Fruit fly (Drosophila melanogaster) whole organism, embryonic: ENCODE results near the gene CG16985.

Experiments
- Adf1 ChIP-seq: fragments of 200-800 bp; sonication (Bioruptor generic); IDR thresholded peaks from 2 replicates; pipeline ENCODE4 v1.3.6; 2022; ENCODE audit warnings: missing biosample characterization, missing genetic modification characterization
- CG11695 ChIP-seq: fragments of 200-800 bp; sonication (Bioruptor generic); IDR thresholded peaks from 3 replicates; pipeline ENCODE4 v1.3.6; 2022; ENCODE audit warnings: missing biosample characterization, missing genetic modification characterization
- CG1832 ChIP-seq: fragments of 200-800 bp; sonication (Bioruptor generic); optimal IDR thresholded peaks from 2 replicates; lab custom pipeline; 2017; ENCODE audit warnings: missing biosample characterization, mild to moderate bottlenecking, missing genetic modification characterization, inconsistent platforms
- CG2129 ChIP-seq: fragments of 200-800 bp; sonication (Bioruptor generic); IDR thresholded peaks from 2 replicates; pipeline ENCODE4 v1.3.6; 2022; ENCODE audit warnings: missing biosample characterization, missing genetic modification characterization; ENCODE audit not compliant: partially characterized antibody
- CG2712 ChIP-seq: fragments of 200-800 bp; optimal IDR thresholded peaks from 3 replicates; lab custom pipeline; 2019; ENCODE audit warnings: missing biosample characterization, mild to moderate bottlenecking, missing genetic modification characterization, moderate library complexity
- CG3065 ChIP-seq: fragments of 200-800 bp; sonication (Bioruptor generic); optimal IDR thresholded peaks from 2 replicates; lab custom pipeline; 2016; ENCODE audit warnings: missing biosample characterization, missing genetic modification characterization
- CG31388 ChIP-seq: fragments of 200-800 bp; sonication (Bioruptor generic); optimal IDR thresholded peaks from 2 replicates; lab custom pipeline; 2016; ENCODE audit warnings: missing biosample characterization, missing genetic modification characterization
- CG32767 ChIP-seq: fragments of 200-800 bp; sonication (Bioruptor generic); IDR thresholded peaks from 2 replicates; pipeline ENCODE4 v1.3.6; 2022; ENCODE audit warnings: missing biosample characterization, missing genetic modification characterization
- CG3726 ChIP-seq: fragments of 200-800 bp; sonication (Bioruptor generic); IDR thresholded peaks from 3 replicates; pipeline ENCODE4, ENCODE4 v1.3.6; 2022; ENCODE audit warnings: missing biosample characterization, missing genetic modification characterization
- CG4617 ChIP-seq: fragments of 200-800 bp; sonication (Bioruptor generic); optimal IDR thresholded peaks from 3 replicates; lab custom pipeline; 2016; ENCODE audit warnings: missing biosample characterization, missing genetic modification characterization, borderline replicate concordance
- CG4730 ChIP-seq: fragments of 200-800 bp; sonication (Bioruptor generic); IDR thresholded peaks from 2 replicates; pipeline ENCODE4 v1.3.6; 2022; ENCODE audit warnings: missing biosample characterization, missing genetic modification characterization
- CG4820 ChIP-seq: fragments of 200-800 bp; sonication (Bioruptor generic); optimal IDR thresholded peaks from 3 replicates; lab custom pipeline; 2016; ENCODE audit warnings: missing biosample characterization, missing genetic modification characterization
- CG5245 ChIP-seq: fragments of 200-800 bp; sonication (Bioruptor generic); optimal IDR thresholded peaks from 3 replicates; lab custom pipeline; 2016; ENCODE audit warnings: missing biosample characterization, missing genetic modification characterization
- CG7839 ChIP-seq: fragments of 200-800 bp; sonication (Bioruptor generic); optimal IDR thresholded peaks from 3 replicates; lab custom pipeline; 2018; ENCODE audit warnings: missing biosample characterization, mild to moderate bottlenecking, missing genetic modification characterization, moderate library complexity
- CG8388 ChIP-seq: fragments of 200-800 bp; sonication (Bioruptor generic); optimal IDR thresholded peaks from 2 replicates; lab custom pipeline; 2019; ENCODE audit warnings: missing biosample characterization, mild to moderate bottlenecking, missing genetic modification characterization, moderate library complexity
- CG9797 ChIP-seq: fragments of 200-800 bp; sonication (Bioruptor generic); optimal IDR thresholded peaks from 3 replicates; lab custom pipeline; 2018; ENCODE audit warnings: missing biosample characterization, mild to moderate bottlenecking, missing genetic modification characterization
- CoRest ChIP-seq: fragments of 200-800 bp; sonication (Bioruptor generic); optimal IDR thresholded peaks from 3 replicates; lab custom pipeline; 2018; ENCODE audit warnings: missing biosample characterization, mild to moderate bottlenecking, missing genetic modification characterization, moderate library complexity
- Dll ChIP-seq: fragments of 200-800 bp; sonication (Bioruptor generic); IDR thresholded peaks from 4 replicates; pipeline ENCODE4 v1.3.6; 2022; ENCODE audit warnings: missing biosample characterization, missing genetic modification characterization; ENCODE audit not compliant: partially characterized antibody
- Dref ChIP-seq: fragments of 200-800 bp; sonication (Bioruptor generic); IDR thresholded peaks from 2 replicates; pipeline ENCODE4 v1.3.6; 2022; ENCODE audit warnings: missing biosample characterization, missing genetic modification characterization
- ERR ChIP-seq: fragments of 200-800 bp; sonication (Bioruptor generic); optimal IDR thresholded peaks from 2 replicates; lab custom pipeline; 2016; ENCODE audit warnings: missing biosample characterization, missing genetic modification characterization
- Elba2 ChIP-seq: fragments of 200-800 bp; sonication (Bioruptor generic); optimal IDR thresholded peaks from 3 replicates; lab custom pipeline; 2016; ENCODE audit warnings: missing biosample characterization, missing genetic modification characterization
- GATAe ChIP-seq: fragments of 200-800 bp; sonication (Bioruptor generic); conservative IDR thresholded peaks from 2 replicates; pipeline ENCODE4 v1.3.6; 2022; ENCODE audit warnings: missing biosample characterization, missing genetic modification characterization
- H2.0 ChIP-seq: fragments of 200-800 bp; sonication (Bioruptor generic); IDR thresholded peaks from 2 replicates; pipeline ENCODE4 v1.3.6; 2022; ENCODE audit warnings: missing biosample characterization, missing genetic modification characterization
- HLH4C ChIP-seq: fragments of 200-800 bp; sonication (Bioruptor generic); IDR thresholded peaks from 3 replicates; pipeline ENCODE4 v1.3.6; 2022; ENCODE audit warnings: missing biosample characterization, missing genetic modification characterization; ENCODE audit not compliant: partially characterized antibody
- Hr78 ChIP-seq, 2 experiments: fragments of 200-800 bp in 1 of 2; fragments of >200 bp in 1 of 2; sonication (Bioruptor generic) in 1 of 2; optimal IDR thresholded peaks; 2 replicates each; lab custom pipeline; 2017 to 2019; ENCODE audit warnings: missing biosample characterization in 2 of 2, missing genetic modification characterization in 2 of 2, mild to moderate bottlenecking in 1 of 2, moderate library complexity in 1 of 2
- MBD-R2 ChIP-seq: fragments of 200-800 bp; sonication (Bioruptor generic); IDR thresholded peaks from 2 replicates; pipeline ENCODE4 v1.3.6; 2022; ENCODE audit warnings: missing biosample characterization, missing genetic modification characterization
- Usf ChIP-seq: fragments of 200-800 bp; sonication (Bioruptor generic); optimal IDR thresholded peaks from 2 replicates; lab custom pipeline; 2017; ENCODE audit warnings: missing genotype, missing biosample characterization, missing genetic modification characterization
- Xrp1 ChIP-seq: fragments of 200-800 bp; sonication (Bioruptor generic); IDR thresholded peaks from 2 replicates; pipeline ENCODE4 v1.3.6; 2022; ENCODE audit warnings: missing biosample characterization, missing genetic modification characterization
- YL-1 ChIP-seq: fragments of 200-800 bp; sonication (Bioruptor generic); optimal IDR thresholded peaks from 3 replicates; lab custom pipeline; 2017; ENCODE audit warnings: missing biosample characterization, mild to moderate bottlenecking, missing genetic modification characterization
- caup ChIP-seq: fragments of 200-800 bp; sonication (Bioruptor generic); optimal IDR thresholded peaks from 3 replicates; lab custom pipeline; 2017; ENCODE audit warnings: missing biosample characterization, mild to moderate bottlenecking, missing genetic modification characterization, moderate library complexity; ENCODE audit not compliant: severe bottlenecking
- ci ChIP-seq: fragments of 200-800 bp; sonication (Bioruptor generic); IDR thresholded peaks from 3 replicates; pipeline ENCODE4 v1.3.6; 2022; ENCODE audit warnings: missing biosample characterization, missing genetic modification characterization
- crp ChIP-seq, 2 experiments: fragments of 200-800 bp; sonication (Bioruptor generic); optimal IDR thresholded peaks; 2 replicates in 1 of 2; 3 replicates in 1 of 2; lab custom pipeline; 2017; ENCODE audit warnings: missing biosample characterization in 2 of 2, missing genetic modification characterization in 2 of 2, mild to moderate bottlenecking in 1 of 2, moderate library complexity in 1 of 2
- en ChIP-seq: fragments of 200-800 bp; sonication (Bioruptor generic); optimal IDR thresholded peaks from 2 replicates; lab custom pipeline; 2016; ENCODE audit warnings: missing biosample characterization, missing genetic modification characterization
- ewg ChIP-seq: fragments of 200-800 bp; sonication (Bioruptor generic); optimal IDR thresholded peaks from 3 replicates; lab custom pipeline; 2017; ENCODE audit warnings: mild to moderate bottlenecking, missing biosample characterization, missing genetic modification reagents, missing genetic modification characterization
- ftz-f1 ChIP-seq: fragments of 200-800 bp; sonication (Bioruptor generic); optimal IDR thresholded peaks from 2 replicates; lab custom pipeline; 2016; ENCODE audit warnings: missing biosample characterization, missing genetic modification characterization
- fu2 ChIP-seq: fragments of 200-800 bp; sonication (Bioruptor generic); optimal IDR thresholded peaks from 2 replicates; lab custom pipeline; 2016; ENCODE audit warnings: missing biosample characterization, missing genetic modification characterization
- lmd ChIP-seq: fragments of 200-800 bp; sonication (Bioruptor generic); IDR thresholded peaks from 2 replicates; pipeline ENCODE4 v1.3.6; 2022; ENCODE audit warnings: missing biosample characterization, missing genetic modification characterization
- lov ChIP-seq, 2 experiments: fragments of 200-800 bp in 1 of 2; fragments of >200 bp in 1 of 2; sonication (Bioruptor generic) in 1 of 2; IDR thresholded peaks in 1 of 2; optimal IDR thresholded peaks in 1 of 2; 2 replicates in 1 of 2; 3 replicates in 1 of 2; pipeline versions ENCODE4 v1.3.6 to Lab custom; 2017 to 2022; ENCODE audit warnings: missing biosample characterization in 1 of 2, missing genetic modification characterization in 1 of 2
- nerfin-1 ChIP-seq: fragments of 200-800 bp; sonication (Bioruptor generic); optimal IDR thresholded peaks from 3 replicates; lab custom pipeline; 2019; ENCODE audit warnings: missing biosample characterization, mild to moderate bottlenecking, missing genetic modification characterization, moderate library complexity
- onecut ChIP-seq: fragments of 200-800 bp; sonication (Bioruptor generic); IDR thresholded peaks from 2 replicates; pipeline ENCODE4 v1.3.6; 2022; ENCODE audit warnings: missing biosample characterization, missing genetic modification characterization
- pfk ChIP-seq: fragments of 200-800 bp; sonication (Bioruptor generic); optimal IDR thresholded peaks from 2 replicates; lab custom pipeline; 2018; ENCODE audit warnings: missing biosample characterization, mild to moderate bottlenecking, missing genetic modification characterization, moderate library complexity
- pho ChIP-seq: fragments of 200-800 bp; sonication (Bioruptor generic); optimal IDR thresholded peaks from 2 replicates; lab custom pipeline; 2016; ENCODE audit warnings: missing biosample characterization, missing genetic modification characterization
- pros ChIP-seq: fragments of 200-800 bp; sonication (Bioruptor generic); optimal IDR thresholded peaks from 3 replicates; lab custom pipeline; 2019; ENCODE audit warnings: missing biosample characterization, mild to moderate bottlenecking, missing genetic modification characterization, moderate library complexity
- sens ChIP-seq: fragments of 200-800 bp; sonication (Bioruptor generic); peaks from one replicate; lab custom pipeline; 2016; ENCODE audit warnings: missing biosample characterization, missing genetic modification characterization
- sisA ChIP-seq: fragments of 200-800 bp; sonication (Bioruptor generic); IDR thresholded peaks from 2 replicates; pipeline ENCODE4 v1.3.6; 2022; ENCODE audit warnings: missing biosample characterization, missing genetic modification characterization
- sna ChIP-seq: fragments of 200-800 bp; sonication (Bioruptor generic); IDR thresholded peaks from 2 replicates; pipeline ENCODE4 v1.3.6; 2022; ENCODE audit warnings: missing biosample characterization, missing genetic modification characterization; ENCODE audit not compliant: partially characterized antibody
- sob ChIP-seq: fragments of 200-800 bp; sonication (Bioruptor generic); IDR thresholded peaks from 2 replicates; pipeline ENCODE4 v1.3.6; 2022; ENCODE audit warnings: missing biosample characterization, missing genetic modification characterization
- trem ChIP-seq: fragments of 200-800 bp; optimal IDR thresholded peaks from 3 replicates; lab custom pipeline; 2019; ENCODE audit warnings: missing biosample characterization, mild to moderate bottlenecking, missing genetic modification characterization, moderate library complexity

CG16985 gene

DNA sequence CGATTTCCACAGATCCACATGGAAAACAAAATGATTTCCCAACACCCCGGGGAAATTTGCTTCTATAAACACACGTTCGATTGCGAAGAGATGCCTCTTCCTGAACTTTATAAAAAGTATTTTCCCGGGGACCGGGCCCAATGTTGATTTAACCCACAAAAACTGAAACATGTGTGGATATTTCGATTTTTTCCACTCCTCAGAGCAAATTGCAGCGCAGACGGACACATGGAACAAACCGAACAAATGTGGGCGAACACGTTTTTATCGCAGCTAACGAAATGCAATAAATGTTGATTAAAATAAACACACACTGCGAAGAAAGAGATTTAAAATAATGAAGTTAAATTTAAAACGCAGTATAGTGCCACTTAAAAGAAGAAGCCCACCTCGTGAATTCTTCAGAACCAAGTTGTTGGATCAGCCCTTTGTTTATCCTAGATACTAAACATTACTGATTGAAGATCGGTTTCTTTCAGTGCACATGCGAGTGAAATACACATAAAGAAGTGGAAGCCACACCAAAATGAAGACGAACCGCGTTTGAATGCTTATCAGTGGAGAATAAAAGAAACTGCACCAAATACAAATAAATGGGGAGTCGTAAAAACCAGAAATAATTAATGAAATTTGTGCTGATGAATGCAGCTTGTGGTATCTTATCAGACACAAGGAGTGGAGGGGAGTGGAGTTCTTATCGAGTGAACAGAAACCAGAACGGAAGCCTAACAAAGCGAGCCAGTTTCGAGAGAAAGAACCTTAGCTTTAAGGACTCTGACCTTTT lies 16.2 kb upstream of the CG16985 start (continued):
- TF ChIP-seq lov (optimal IDR thresholded peaks at IDR 0.05; lab: Kevin White, UChicago) = no peak
- peak; percentile 76; the same call in 1 of the 3 replicates for TF ChIP-seq lov (GFP tag; IDR thresholded peaks at IDR 0.05; lab: Robert Waterston, UW)
- TF ChIP-seq pros (GFP tag; lab: Kevin White, UChicago) = no peak
- peak; percentile 92 for TF ChIP-seq sisA (GFP tag; lab: Robert Waterston, UW)
- peak; percentile 57 for TF ChIP-seq CG4617 (GFP tag; lab: Kevin White, UChicago)
- TF ChIP-seq onecut (GFP tag; lab: Robert Waterston, UW) = peak; percentile 73
- TF ChIP-seq GATAe (GFP tag; lab: Robert Waterston, UW) = no peak
- peak; percentile 17 for TF ChIP-seq YL-1 (GFP tag; lab: Kevin White, UChicago)
- peak; percentile 80 for TF ChIP-seq CG3726 (GFP tag; lab: Robert Waterston, UW)
- TF ChIP-seq HLH4C = 0 out of 3 replicates have a peak, but pooled peaks have one; percentile 10
- no peak for TF ChIP-seq CG9797 (GFP tag; lab: Kevin White, UChicago)
- TF ChIP-seq CG4730 = peak; percentile 76
- peak; percentile 86 for TF ChIP-seq Xrp1
- TF ChIP-seq pfk = no peak
- no peak for TF ChIP-seq sna (GFP tag; lab: Robert Waterston, UW)
- no peak for TF ChIP-seq Dll (GFP tag; lab: Robert Waterston, UW)
- peak; percentile 81 for TF ChIP-seq nerfin-1 (tag; lab: Kevin White, UChicago)
- no peak for TF ChIP-seq MBD-R2
- no peak for TF ChIP-seq Hr78 (GFP tag; optimal IDR thresholded peaks at IDR 0.05; lab: Kevin White, UChicago)
- TF ChIP-seq CG3065 (GFP tag; lab: Kevin White, UChicago) = peak; percentile 58
- TF ChIP-seq caup (GFP tag; lab: Kevin White, UChicago) = peak; percentile 52
- peak in 1 of 2 experiments; percentile 22 for TF ChIP-seq crp (GFP tag; optimal IDR thresholded peaks at IDR 0.05; lab: Kevin White, UChicago)
- TF ChIP-seq Adf1 (GFP tag; lab: Robert Waterston, UW) = no peak
- TF ChIP-seq H2.0 (GFP tag; lab: Robert Waterston, UW) = peak; percentile 64
- TF ChIP-seq en (GFP tag; lab: Kevin White, UChicago) = peak; percentile 65
- peak; percentile 76 for TF ChIP-seq sob (GFP tag; lab: Robert Waterston, UW)
- no peak for TF ChIP-seq Dref (GFP tag; lab: Robert Waterston, UW)
- peak; percentile 91 for TF ChIP-seq CG2712
- peak; percentile 79 for TF ChIP-seq trem (tag; lab: Kevin White, UChicago)
- no peak for TF ChIP-seq CG2129 (GFP tag; lab: Robert Waterston, UW)
- TF ChIP-seq CG8388 = peak; percentile 83
- TF ChIP-seq CoRest (tag; lab: Kevin White, UChicago) = peak; percentile 75
- TF ChIP-seq lmd = peak; percentile 86
- TF ChIP-seq CG32767 (GFP tag; lab: Robert Waterston, UW) = peak; percentile 74
- TF ChIP-seq Elba2 (GFP tag; lab: Kevin White, UChicago) = no peak
- TF ChIP-seq fu2 (GFP tag; lab: Kevin White, UChicago) = peak; percentile 35
- TF ChIP-seq ERR (GFP tag; lab: Kevin White, UChicago) = no peak
- no peak for TF ChIP-seq ftz-f1 (GFP tag; lab: Kevin White, UChicago)
- TF ChIP-seq CG11695 (GFP tag; lab: Robert Waterston, UW) = peak; percentile 69
- peak; percentile 84 for TF ChIP-seq CG5245
- peak; percentile 81 for TF ChIP-seq ewg (GFP tag; lab: Kevin White, UChicago)
- no peak for TF ChIP-seq Usf (GFP tag; lab: Kevin White, UChicago)
- TF ChIP-seq CG4820 (GFP tag; lab: Kevin White, UChicago) = peak; percentile 82
- peak; percentile 86 for TF ChIP-seq CG7839 (tag; lab: Kevin White, UChicago)
- TF ChIP-seq pho (GFP tag; lab: Kevin White, UChicago) = no peak
- peak; percentile 7 for TF ChIP-seq CG31388
- peak; percentile 96 for TF ChIP-seq sens (GFP tag; lab: Kevin White, UChicago)
- peak; percentile 95 for TF ChIP-seq ci
- no peak for TF ChIP-seq CG1832 (GFP tag; lab: Kevin White, UChicago)
